Fruit fly (Drosophila melanogaster): ENCODE measurements around the gene Cip4.
A peak's percentile ranks its signal among the peaks of the same experiment; 100 is the strongest.

The Cip4 gene

dm6 chr3L:4336588-4336987 lies 27.3 kb downstream of the Cip4 start (continued):
- TF ChIP-seq Ets21C (GFP tag; optimal IDR thresholded peaks at IDR 0.05) = no peak
- TF ChIP-seq fkh (GFP tag; optimal IDR thresholded peaks at IDR 0.05) = no peak
- no peak for TF ChIP-seq lz (GFP tag; optimal IDR thresholded peaks at IDR 0.05)
- TF ChIP-seq Smox (GFP tag; optimal IDR thresholded peaks at IDR 0.05) = no peak
- peak; percentile 39 for TF ChIP-seq CG3032 (tag; optimal IDR thresholded peaks at IDR 0.05)
- TF ChIP-seq cyc (GFP tag; optimal IDR thresholded peaks at IDR 0.05) = no peak
- peak; percentile 31 for TF ChIP-seq CG4318 (GFP tag; optimal IDR thresholded peaks at IDR 0.05)
- TF ChIP-seq CG15336 (GFP tag; IDR thresholded peaks at IDR 0.05) = peak; percentile 74
- TF ChIP-seq CG6808 (GFP tag; optimal IDR thresholded peaks at IDR 0.05) = peak; percentile 74
- TF ChIP-seq dsx (GFP tag; optimal IDR thresholded peaks at IDR 0.05; ENCODE audit: poor library complexity, severe bottlenecking) = no peak
- TF ChIP-seq Hr38 (GFP tag; optimal IDR thresholded peaks at IDR 0.05) = no peak
- TF ChIP-seq CG8319 (GFP tag; optimal IDR thresholded peaks at IDR 0.05) = no peak
- TF ChIP-seq Blimp-1 (GFP tag; optimal IDR thresholded peaks at IDR 0.05) = no peak
- TF ChIP-seq CG34406 (GFP tag; optimal IDR thresholded peaks at IDR 0.05) = no peak
- peak; percentile 24 for TF ChIP-seq CG7368 (GFP tag; optimal IDR thresholded peaks at IDR 0.05)
- TF ChIP-seq CG6163 (GFP tag; IDR thresholded peaks at IDR 0.05) = peak; percentile 47; the same call in 2 of the 3 replicates
- TF ChIP-seq topi (GFP tag; optimal IDR thresholded peaks at IDR 0.05) = no peak

DNA sequence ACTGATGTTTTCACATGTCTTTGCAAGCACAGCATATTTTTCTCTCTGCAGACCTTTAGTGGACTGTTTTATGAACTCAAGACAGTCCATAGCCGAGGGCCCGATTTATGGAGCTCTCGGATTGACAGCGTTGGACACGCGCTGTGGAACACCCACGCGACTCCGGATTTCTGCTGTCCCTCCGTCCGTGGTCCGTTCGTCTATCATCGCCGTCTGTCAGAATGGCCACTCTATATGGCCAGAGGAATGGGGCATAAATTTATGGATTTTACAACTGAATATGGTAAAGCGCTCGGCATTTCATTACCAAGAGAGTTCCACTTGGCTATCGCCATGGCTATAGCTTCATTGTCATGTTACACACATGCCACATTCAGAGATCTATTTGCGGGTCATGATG lies 35.9 kb downstream of the Cip4 start:
- TF ChIP-seq CG11902 (GFP tag; optimal IDR thresholded peaks at IDR 0.05) (no peak), vri (GFP tag; optimal IDR thresholded peaks at IDR 0.05) (no peak), Sox15 (GFP tag; optimal IDR thresholded peaks at IDR 0.05) (no peak), dac (GFP tag; optimal IDR thresholded peaks at IDR 0.05) (no peak), Smox (GFP tag; optimal IDR thresholded peaks at IDR 0.05) (no peak), net (GFP tag; optimal IDR thresholded peaks at IDR 0.05) (no peak)

- TF ChIP-seq topi (GFP tag; optimal IDR thresholded peaks at IDR 0.05) (no peak), Smox (GFP tag; optimal IDR thresholded peaks at IDR 0.05) (no peak), Sox15 (GFP tag; optimal IDR thresholded peaks at IDR 0.05) (no peak), Hr39 (GFP tag; optimal IDR thresholded peaks at IDR 0.05) (no peak), eg (GFP tag; IDR thresholded peaks at IDR 0.05) (no peak), net (GFP tag; optimal IDR thresholded peaks at IDR 0.05) (no peak), svp (GFP tag) (no peak), Blimp-1 (GFP tag; optimal IDR thresholded peaks at IDR 0.05) (no peak), CG11902 (GFP tag; optimal IDR thresholded peaks at IDR 0.05) (no peak), Sox102F (GFP tag; optimal IDR thresholded peaks at IDR 0.05) (no peak), lz (GFP tag; optimal IDR thresholded peaks at IDR 0.05) (no peak), CG8632 (GFP tag; optimal IDR thresholded peaks at IDR 0.05) (no peak), fd85E (GFP tag; optimal IDR thresholded peaks at IDR 0.05) (no peak)
Observed at dm6 chr3L:4322032-4322617, 41.8 kb downstream of the Cip4 start, which contains the start of gene CG15014. CG15014 (minus strand) TSS chr3L:4322259.

DNA sequence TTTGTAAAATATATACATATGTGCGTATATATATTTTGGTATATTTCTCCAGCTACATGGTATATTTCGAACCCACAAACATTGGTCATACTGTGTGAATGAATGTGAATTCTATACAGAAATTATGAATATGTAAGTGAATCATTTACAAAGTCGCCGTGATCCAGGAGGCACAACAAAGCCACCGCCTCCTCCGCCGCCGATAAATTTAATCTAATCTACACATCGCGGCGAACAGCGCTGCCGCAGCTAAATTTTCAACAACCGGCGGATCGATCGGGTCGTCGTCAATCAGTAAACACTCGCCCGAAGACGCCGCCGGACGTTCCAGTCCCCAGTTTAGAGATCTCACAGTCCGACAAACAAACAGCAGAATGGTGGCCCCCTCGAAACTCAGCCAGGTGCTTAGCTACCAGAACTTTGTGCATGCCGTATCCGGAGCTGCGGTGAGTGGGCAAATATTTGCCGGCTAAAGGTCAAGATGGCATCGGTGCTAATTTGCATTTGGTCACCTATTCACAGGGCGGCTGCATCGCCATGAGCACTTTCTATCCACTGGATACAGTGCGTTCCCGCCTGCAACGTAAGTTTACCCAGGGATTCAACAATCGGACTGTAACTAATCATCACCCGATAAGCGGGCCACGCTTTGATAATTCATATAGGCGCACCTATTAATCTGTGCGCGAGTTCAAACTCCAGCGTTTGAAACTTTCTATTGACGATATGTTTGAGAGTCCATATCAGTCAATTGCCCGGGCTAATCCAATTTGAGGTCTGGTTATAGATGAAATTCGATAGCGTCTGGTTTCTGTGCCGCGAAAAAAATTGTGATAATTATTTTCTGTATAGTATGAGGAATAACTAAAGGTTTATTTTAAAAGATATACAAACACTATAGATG lies 45.0 kb downstream of the Cip4 start, which contains the start of gene PMP34:
Gene PMP34 (plus strand): TSS at position 79 of the 904 bp plus-strand sequence.
- TF ChIP-seq CG10631 (GFP tag; optimal IDR thresholded peaks at IDR 0.05) = no peak
- no peak for TF ChIP-seq ss (GFP tag; optimal IDR thresholded peaks at IDR 0.05)
- no peak for TF ChIP-seq net (GFP tag; optimal IDR thresholded peaks at IDR 0.05)
- no peak for TF ChIP-seq CG32006 (GFP tag; optimal IDR thresholded peaks at IDR 0.05)
- no peak for TF ChIP-seq topi (GFP tag; optimal IDR thresholded peaks at IDR 0.05)
- TF ChIP-seq dsx (GFP tag; optimal IDR thresholded peaks at IDR 0.05; ENCODE audit: poor library complexity, severe bottlenecking) = peak; percentile 71
- no peak for TF ChIP-seq CG3032 (tag; optimal IDR thresholded peaks at IDR 0.05)
- TF ChIP-seq CG15336 (GFP tag; IDR thresholded peaks at IDR 0.05) = 0 out of 2 replicates have a peak, but pooled peaks have one; percentile 10
- TF ChIP-seq CG34406 (GFP tag; optimal IDR thresholded peaks at IDR 0.05) = no peak
- no peak for TF ChIP-seq Eip75B (GFP tag; optimal IDR thresholded peaks at IDR 0.05)
- TF ChIP-seq CG11762 (GFP tag; optimal IDR thresholded peaks at IDR 0.05; ENCODE audit: insufficient read depth) = no peak
- TF ChIP-seq CG8119 (GFP tag; IDR thresholded peaks at IDR 0.05) = no peak
- peak; percentile 60 for TF ChIP-seq fkh (GFP tag; optimal IDR thresholded peaks at IDR 0.05)

Data from whole organism, prepupa.